Fruit fly (Drosophila melanogaster) whole organism, embryonic: ENCODE results near the gene Elp4.

Experiments
- Asciz ChIP-seq: fragments of 200-800 bp; sonication (Bioruptor generic); optimal IDR thresholded peaks from 2 replicates; lab custom pipeline; 2017; ENCODE audit warnings: missing biosample characterization, mild to moderate bottlenecking, missing genetic modification characterization, missing genetic modification reagents
- Bteb2 ChIP-seq: fragments of 200-800 bp; sonication (Bioruptor generic); optimal IDR thresholded peaks from 2 replicates; lab custom pipeline; 2016; ENCODE audit warnings: missing biosample characterization, missing genetic modification characterization
- C15 ChIP-seq: fragments of 200-800 bp; sonication (Bioruptor generic); IDR thresholded peaks from 3 replicates; pipeline ENCODE4 v1.3.6; 2022; ENCODE audit warnings: missing biosample characterization, missing genetic modification characterization
- CG1024 ChIP-seq: fragments of 200-800 bp; sonication (Bioruptor generic); IDR thresholded peaks from 2 replicates; pipeline ENCODE4 v1.3.6; 2022; ENCODE audit warnings: missing biosample characterization, missing genetic modification characterization
- CG10274 ChIP-seq: fragments of 200-800 bp; sonication (Bioruptor generic); optimal IDR thresholded peaks from 3 replicates; lab custom pipeline; 2017; ENCODE audit warnings: missing biosample characterization, mild to moderate bottlenecking, missing genetic modification characterization
- CG10565 ChIP-seq: fragments of 200-800 bp; sonication (Bioruptor generic); optimal IDR thresholded peaks from 3 replicates; lab custom pipeline; 2016; ENCODE audit warnings: missing biosample characterization, mild to moderate bottlenecking, missing genetic modification characterization
- CG11723 ChIP-seq: fragments of 200-800 bp; sonication (Bioruptor generic); optimal IDR thresholded peaks from 2 replicates; lab custom pipeline; 2017; ENCODE audit warnings: missing biosample characterization, mild to moderate bottlenecking, missing genetic modification characterization
- CG13424 ChIP-seq: fragments of 200-800 bp; sonication (Bioruptor generic); optimal IDR thresholded peaks from 2 replicates; lab custom pipeline; 2019; ENCODE audit warnings: missing biosample characterization, mild to moderate bottlenecking, missing genetic modification characterization, moderate library complexity
- CG13775 ChIP-seq: fragments of 200-800 bp; sonication (Bioruptor generic); optimal IDR thresholded peaks from 3 replicates; lab custom pipeline; 2017; ENCODE audit warnings: missing biosample characterization, mild to moderate bottlenecking, missing genetic modification characterization
- CG14710 ChIP-seq: fragments of 200-800 bp; sonication (Bioruptor generic); optimal IDR thresholded peaks from 3 replicates; lab custom pipeline; 2019; ENCODE audit warnings: missing biosample characterization, mild to moderate bottlenecking, missing genetic modification characterization, moderate library complexity
- CG15514 ChIP-seq: fragments of 200-800 bp; sonication (Bioruptor generic); optimal IDR thresholded peaks from 3 replicates; lab custom pipeline; 2017; ENCODE audit warnings: missing biosample characterization, missing genetic modification characterization, mild to moderate bottlenecking, moderate library complexity, missing genetic modification reagents
- CG17612 ChIP-seq: fragments of 200-800 bp; sonication (Bioruptor generic); IDR thresholded peaks from 2 replicates; pipeline ENCODE4 v1.3.6; 2022; ENCODE audit warnings: missing biosample characterization, missing genetic modification characterization
- CG31388 ChIP-seq: fragments of 200-800 bp; sonication (Bioruptor generic); optimal IDR thresholded peaks from 2 replicates; lab custom pipeline; 2016; ENCODE audit warnings: missing biosample characterization, missing genetic modification characterization
- CG3847 ChIP-seq: fragments of 200-800 bp; sonication (Bioruptor generic); IDR thresholded peaks from 2 replicates; pipeline ENCODE4 v1.3.6; 2022; ENCODE audit warnings: missing biosample characterization, missing genetic modification characterization
- CG4360 ChIP-seq: fragments of 200-800 bp; sonication (Bioruptor generic); IDR thresholded peaks from 2 replicates; pipeline ENCODE4 v1.3.6; 2022; ENCODE audit warnings: missing biosample characterization, missing genetic modification characterization
- CG43689 ChIP-seq: fragments of 200-800 bp; sonication (Bioruptor generic); IDR thresholded peaks from 2 replicates; pipeline ENCODE4 v1.3.6; 2022; ENCODE audit warnings: missing biosample characterization, missing genetic modification characterization
- CG4730 ChIP-seq: fragments of 200-800 bp; sonication (Bioruptor generic); IDR thresholded peaks from 2 replicates; pipeline ENCODE4 v1.3.6; 2022; ENCODE audit warnings: missing biosample characterization, missing genetic modification characterization
- CG7271 ChIP-seq: fragments of 200-800 bp; sonication (Bioruptor generic); optimal IDR thresholded peaks from 2 replicates; lab custom pipeline; 2018; ENCODE audit warnings: missing biosample characterization, mild to moderate bottlenecking, missing genetic modification characterization, moderate library complexity
- CG7357 ChIP-seq: fragments of 200-800 bp; sonication (Bioruptor generic); IDR thresholded peaks from 3 replicates; pipeline ENCODE4 v1.3.6; 2022; ENCODE audit warnings: missing biosample characterization, missing genetic modification characterization
- CG9817 ChIP-seq: fragments of 200-800 bp; sonication (Bioruptor generic); optimal IDR thresholded peaks from 2 replicates; lab custom pipeline; 2018; ENCODE audit warnings: missing biosample characterization, mild to moderate bottlenecking, missing genetic modification characterization, moderate library complexity
- D19B ChIP-seq: fragments of 200-800 bp; sonication (Bioruptor generic); optimal IDR thresholded peaks from 2 replicates; lab custom pipeline; 2017; ENCODE audit warnings: missing biosample characterization, mild to moderate bottlenecking, missing genetic modification characterization
- Dip2 ChIP-seq: fragments of 200-800 bp; sonication (Bioruptor generic); IDR thresholded peaks from 2 replicates; pipeline ENCODE4 v1.3.6; 2022; ENCODE audit warnings: missing biosample characterization, missing genetic modification characterization
- Doc3 ChIP-seq: fragments of 200-800 bp; sonication (Bioruptor generic); IDR thresholded peaks from 3 replicates; pipeline ENCODE4 v1.3.6; 2022; ENCODE audit warnings: missing biosample characterization, missing genetic modification characterization; ENCODE audit not compliant: partially characterized antibody
- Hr3 ChIP-seq: fragments of 200-800 bp; sonication (Bioruptor generic); optimal IDR thresholded peaks from 3 replicates; lab custom pipeline; 2016; ENCODE audit warnings: missing biosample characterization, missing genetic modification characterization
- Lim3 ChIP-seq: fragments of 200-800 bp; sonication (Bioruptor generic); IDR thresholded peaks from 2 replicates; pipeline ENCODE4 v1.3.6; 2022; ENCODE audit warnings: missing biosample characterization, missing genetic modification characterization
- MTF-1 ChIP-seq: fragments of 200-800 bp; sonication (Bioruptor generic); optimal IDR thresholded peaks from 2 replicates; lab custom pipeline; 2018; ENCODE audit warnings: missing biosample characterization, mild to moderate bottlenecking, missing genetic modification characterization, borderline replicate concordance
- Meics ChIP-seq: fragments of 200-800 bp; sonication (Bioruptor generic); optimal IDR thresholded peaks from 2 replicates; lab custom pipeline; 2017; ENCODE audit warnings: missing biosample characterization, mild to moderate bottlenecking, missing genetic modification characterization
- Opbp ChIP-seq: fragments of 200-800 bp; sonication (Bioruptor generic); IDR thresholded peaks from 3 replicates; pipeline ENCODE4 v1.3.6; 2022; ENCODE audit warnings: missing biosample characterization, missing genetic modification characterization; ENCODE audit not compliant: partially characterized antibody
- Poxn ChIP-seq: fragments of 200-800 bp; sonication (Bioruptor generic); IDR thresholded peaks from 2 replicates; pipeline ENCODE4 v1.3.6; 2022; ENCODE audit warnings: missing biosample characterization, missing genetic modification characterization
- Scr ChIP-seq: fragments of 200-800 bp; sonication (Bioruptor generic); IDR thresholded peaks from 2 replicates; pipeline ENCODE4 v1.3.6; 2022; ENCODE audit warnings: missing biosample characterization, missing genetic modification characterization; ENCODE audit not compliant: partially characterized antibody
- ac ChIP-seq: fragments of 200-800 bp; sonication (Bioruptor generic); optimal IDR thresholded peaks from 3 replicates; lab custom pipeline; 2017; ENCODE audit warnings: missing biosample characterization, mild to moderate bottlenecking, missing genetic modification characterization
- amos ChIP-seq: fragments of 200-800 bp; sonication (Bioruptor generic); IDR thresholded peaks from 2 replicates; pipeline ENCODE4 v1.3.6; 2022; ENCODE audit warnings: missing biosample characterization, missing genetic modification characterization; ENCODE audit not compliant: partially characterized antibody
- aop ChIP-seq: fragments of 200-800 bp; sonication (Bioruptor generic); IDR thresholded peaks from 2 replicates; pipeline ENCODE4 v1.3.6; 2022; ENCODE audit warnings: missing biosample characterization, missing genetic modification characterization
- ase ChIP-seq: fragments of 200-800 bp; sonication (Bioruptor generic); IDR thresholded peaks from 3 replicates; pipeline ENCODE4 v1.3.6; 2022; ENCODE audit warnings: missing biosample characterization, missing genetic modification characterization
- bigmax ChIP-seq: fragments of 200-800 bp; sonication (Bioruptor generic); optimal IDR thresholded peaks from 2 replicates; lab custom pipeline; 2018; ENCODE audit warnings: missing biosample characterization, mild to moderate bottlenecking, missing genetic modification characterization
- ems ChIP-seq: fragments of 200-800 bp; sonication (Bioruptor generic); optimal IDR thresholded peaks from 3 replicates; lab custom pipeline; 2016; ENCODE audit warnings: missing biosample characterization, missing genetic modification characterization
- gfzf ChIP-seq: fragments of 200-800 bp; sonication (Bioruptor generic); optimal IDR thresholded peaks from 2 replicates; lab custom pipeline; 2016; ENCODE audit warnings: missing biosample characterization, mild to moderate bottlenecking, missing genetic modification characterization, moderate library complexity
- gsb ChIP-seq: fragments of 200-800 bp; sonication (Bioruptor generic); IDR thresholded peaks from 2 replicates; pipeline ENCODE4 v1.3.6; 2022; ENCODE audit warnings: missing biosample characterization, missing genetic modification characterization
- ham ChIP-seq: fragments of 200-800 bp; sonication (Bioruptor generic); IDR thresholded peaks from 2 replicates; pipeline ENCODE4 v1.3.6; 2022; ENCODE audit warnings: missing biosample characterization, missing genetic modification characterization
- hbn ChIP-seq: fragments of 200-800 bp; sonication (Bioruptor generic); IDR thresholded peaks from 2 replicates; pipeline ENCODE4 v1.3.6; 2022; ENCODE audit warnings: missing biosample characterization, missing genetic modification characterization; ENCODE audit not compliant: partially characterized antibody
- her ChIP-seq: fragments of 200-800 bp; sonication (Bioruptor generic); optimal IDR thresholded peaks from 2 replicates; lab custom pipeline; 2016; ENCODE audit warnings: missing biosample characterization, missing genetic modification characterization
- hth ChIP-seq: fragments of >200 bp; optimal IDR thresholded peaks from 2 replicates; lab custom pipeline; 2017; ENCODE audit warnings: inconsistent platforms
- lola ChIP-seq, 3 experiments: fragments of >200 bp in 2 of 3; fragments of 200-800 bp in 1 of 3; sonication (Bioruptor generic) in 1 of 3; optimal IDR thresholded peaks; 2 replicates each; lab custom pipeline; 2017 to 2019; ENCODE audit warnings: missing biosample characterization in 3 of 3, missing genetic modification characterization in 3 of 3, mild to moderate bottlenecking in 1 of 3, moderate library complexity in 1 of 3
- lov ChIP-seq, 2 experiments: fragments of 200-800 bp in 1 of 2; fragments of >200 bp in 1 of 2; sonication (Bioruptor generic) in 1 of 2; IDR thresholded peaks in 1 of 2; optimal IDR thresholded peaks in 1 of 2; 2 replicates in 1 of 2; 3 replicates in 1 of 2; pipeline versions ENCODE4 v1.3.6 to Lab custom; 2017 to 2022; ENCODE audit warnings: missing biosample characterization in 1 of 2, missing genetic modification characterization in 1 of 2
- nerfin-1 ChIP-seq: fragments of 200-800 bp; sonication (Bioruptor generic); optimal IDR thresholded peaks from 3 replicates; lab custom pipeline; 2019; ENCODE audit warnings: missing biosample characterization, mild to moderate bottlenecking, missing genetic modification characterization, moderate library complexity
- odd ChIP-seq: fragments of 200-800 bp; sonication (Bioruptor generic); optimal IDR thresholded peaks from 2 replicates; lab custom pipeline; 2017; ENCODE audit warnings: missing biosample characterization, mild to moderate bottlenecking, missing genetic modification characterization
- otp ChIP-seq: fragments of 200-800 bp; sonication (Bioruptor generic); IDR thresholded peaks from 3 replicates; pipeline ENCODE4, ENCODE4 v1.3.6; 2022; ENCODE audit warnings: missing biosample characterization, missing genetic modification characterization
- p53 ChIP-seq: fragments of 200-800 bp; sonication (Bioruptor generic); optimal IDR thresholded peaks from 2 replicates; lab custom pipeline; 2016; ENCODE audit warnings: missing biosample characterization, missing genetic modification characterization
- salm ChIP-seq: fragments of 200-800 bp; sonication (Bioruptor generic); optimal IDR thresholded peaks from 2 replicates; lab custom pipeline; 2018; ENCODE audit warnings: missing biosample characterization, mild to moderate bottlenecking, missing genetic modification characterization
- toy ChIP-seq: fragments of 200-800 bp; sonication (Bioruptor generic); IDR thresholded peaks from 2 replicates; pipeline ENCODE4 v1.3.6; 2022; ENCODE audit warnings: missing biosample characterization, missing genetic modification characterization
- wdn ChIP-seq: fragments of 200-800 bp; sonication (Bioruptor generic); IDR thresholded peaks from 2 replicates; pipeline ENCODE4 v1.3.6; 2022; ENCODE audit warnings: missing biosample characterization, missing genetic modification characterization

Gene Elp4

DNA sequence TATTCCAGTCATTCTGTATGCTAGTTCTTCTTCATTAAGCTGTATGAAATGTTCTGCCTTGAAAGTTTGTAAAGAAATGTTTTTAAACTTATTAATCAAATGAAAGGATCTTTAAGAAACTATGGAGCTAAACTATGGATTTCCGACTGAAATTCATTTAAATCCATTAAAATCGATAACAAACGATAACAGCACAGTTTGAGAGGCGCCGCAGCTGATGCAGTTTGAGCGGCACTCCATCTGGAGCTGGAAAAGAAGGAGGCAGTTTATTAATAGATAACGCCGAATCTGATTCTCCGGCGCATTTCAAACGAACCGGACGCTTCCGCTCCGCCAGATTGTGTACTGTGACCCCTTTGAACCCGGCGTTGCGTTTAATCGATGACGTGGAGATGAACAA lies 3.9 kb downstream of the Elp4 start, which contains the start of gene CG31915 (continued):
- TF ChIP-seq p53 (GFP tag; lab: Kevin White, UChicago) = no peak
- no peak for TF ChIP-seq bigmax (GFP tag; lab: Kevin White, UChicago)
- TF ChIP-seq toy (GFP tag; lab: Robert Waterston, UW) = no peak
- TF ChIP-seq CG15514 = peak; percentile 29
- TF ChIP-seq nerfin-1 (tag; lab: Kevin White, UChicago) = no peak
- no peak for TF ChIP-seq ham (GFP tag; lab: Robert Waterston, UW)
- no peak for TF ChIP-seq CG10274 (GFP tag; lab: Kevin White, UChicago)
- no peak for TF ChIP-seq aop (GFP tag; lab: Robert Waterston, UW)
- no peak for TF ChIP-seq Asciz (GFP tag; lab: Kevin White, UChicago)
- no peak for TF ChIP-seq ems
- no peak for TF ChIP-seq CG9817 (tag; lab: Kevin White, UChicago)
- no peak for TF ChIP-seq hth (lab: Kevin White, UChicago)
- TF ChIP-seq Bteb2 = no peak
- TF ChIP-seq CG4360 (GFP tag; lab: Robert Waterston, UW) = no peak
- TF ChIP-seq gfzf = no peak
- no peak for TF ChIP-seq CG10565 (GFP tag; lab: Kevin White, UChicago)
- no peak for TF ChIP-seq CG13424 (tag; lab: Kevin White, UChicago)
- no peak for TF ChIP-seq MTF-1
- no peak for TF ChIP-seq C15
- no peak for TF ChIP-seq Poxn (GFP tag; lab: Robert Waterston, UW)
- TF ChIP-seq Dip2 (GFP tag; lab: Robert Waterston, UW) = no peak
- TF ChIP-seq salm = no peak
- no peak for TF ChIP-seq CG7271 (tag; lab: Kevin White, UChicago)
- no peak for TF ChIP-seq gsb (GFP tag; lab: Robert Waterston, UW)
- peak; percentile 75 for TF ChIP-seq Opbp (GFP tag; lab: Robert Waterston, UW)
- TF ChIP-seq lola (GFP tag; optimal IDR thresholded peaks at IDR 0.05; lab: Kevin White, UChicago) = no peak
- TF ChIP-seq CG14710 (tag; lab: Kevin White, UChicago) = peak; percentile 88
- TF ChIP-seq ac = no peak
- TF ChIP-seq CG31388 (GFP tag; lab: Kevin White, UChicago) = no peak
- TF ChIP-seq CG17612 (GFP tag; lab: Robert Waterston, UW) = no peak
- no peak for TF ChIP-seq lov (optimal IDR thresholded peaks at IDR 0.05; lab: Kevin White, UChicago)
- no peak for TF ChIP-seq lov (GFP tag; IDR thresholded peaks at IDR 0.05; lab: Robert Waterston, UW)
- TF ChIP-seq Meics (GFP tag; lab: Kevin White, UChicago) = no peak
- peak; percentile 51 for TF ChIP-seq hbn
- no peak for TF ChIP-seq CG3847 (GFP tag; lab: Robert Waterston, UW)
- no peak for TF ChIP-seq CG11723 (GFP tag; lab: Kevin White, UChicago)
- no peak for TF ChIP-seq CG43689 (GFP tag; lab: Robert Waterston, UW)
- TF ChIP-seq otp = peak; percentile 91
- TF ChIP-seq wdn (GFP tag; lab: Robert Waterston, UW) = no peak
- TF ChIP-seq CG4730 (GFP tag; lab: Robert Waterston, UW) = no peak
- peak; percentile 61; the same call in 1 of the 2 replicates for TF ChIP-seq amos (GFP tag; lab: Robert Waterston, UW)
- no peak for TF ChIP-seq CG13775 (GFP tag; lab: Kevin White, UChicago)
- no peak for TF ChIP-seq ase
- no peak for TF ChIP-seq D19B (GFP tag; lab: Kevin White, UChicago)
- TF ChIP-seq CG1024 (GFP tag; lab: Robert Waterston, UW) = no peak
- TF ChIP-seq Doc3 = peak; percentile 53; the same call in 2 of the 3 replicates
- TF ChIP-seq Hr3 (GFP tag; lab: Kevin White, UChicago) = no peak
- TF ChIP-seq Scr (GFP tag; lab: Robert Waterston, UW) = peak; percentile 67
- no peak for TF ChIP-seq her
- TF ChIP-seq odd (GFP tag; lab: Kevin White, UChicago) = no peak
- no peak for TF ChIP-seq Lim3 (GFP tag; lab: Robert Waterston, UW)
- TF ChIP-seq CG7357 = no peak
